Fruit fly (Drosophila melanogaster): ENCODE results near the gene CG16986.
A peak's percentile ranks its signal among the peaks of the same experiment; 100 is the strongest.

Gene CG16986

DNA sequence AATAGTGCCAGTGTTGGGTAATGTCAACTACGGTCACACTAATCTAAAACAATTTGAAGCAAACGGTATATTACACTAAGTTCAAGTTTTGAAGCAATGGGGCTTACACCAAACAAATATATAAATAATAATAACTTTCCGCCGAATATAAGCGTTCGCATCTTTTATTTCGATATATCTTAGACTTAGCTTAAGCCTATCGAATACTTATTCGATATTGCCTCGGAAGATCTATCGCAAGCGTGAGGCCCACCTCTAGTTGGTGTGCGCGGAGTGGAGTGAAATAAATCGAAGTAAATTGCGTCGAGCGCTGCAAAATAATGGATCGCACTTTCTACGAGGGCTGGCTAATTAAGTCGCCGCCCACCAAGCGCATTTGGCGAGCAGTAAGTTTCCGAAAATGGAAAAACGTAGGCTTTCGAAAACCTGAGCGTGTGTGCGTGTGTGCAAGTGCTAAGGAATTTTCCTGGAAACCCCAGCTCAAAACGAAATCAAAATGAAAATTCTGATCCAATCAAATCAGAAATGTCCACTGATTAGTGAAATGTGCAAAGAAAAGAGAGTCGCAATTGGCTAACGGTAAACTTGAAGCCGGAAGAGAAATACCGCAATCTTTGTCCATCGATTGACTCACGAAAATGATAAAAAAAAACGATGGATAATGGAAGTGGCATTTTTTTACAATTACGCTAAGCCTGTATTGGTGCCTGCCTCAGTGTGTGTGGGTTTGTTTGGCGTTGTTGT lies 10.8 kb upstream of the CG16986 start, which contains the start of gene dos (continued):
- peak; percentile 27 for TF ChIP-seq CG7271 (tag; optimal IDR thresholded peaks at IDR 0.05)
- TF ChIP-seq CG15011 (GFP tag; optimal IDR thresholded peaks at IDR 0.05): no peak
- peak; percentile 45 for TF ChIP-seq CG13624 (GFP tag; optimal IDR thresholded peaks at IDR 0.05)
- TF ChIP-seq Elba2 (GFP tag; optimal IDR thresholded peaks at IDR 0.05): no peak
- TF ChIP-seq slbo (GFP tag; IDR thresholded peaks at IDR 0.05): peak; percentile 45
- TF ChIP-seq Side (GFP tag; optimal IDR thresholded peaks at IDR 0.05): no peak
- no peak for TF ChIP-seq CG7372 (GFP tag; IDR thresholded peaks at IDR 0.05)
- peak; percentile 0 for TF ChIP-seq wek (GFP tag; optimal IDR thresholded peaks at IDR 0.05)
- TF ChIP-seq CG3847 (GFP tag; IDR thresholded peaks at IDR 0.05): peak; percentile 53
- TF ChIP-seq bab2 (GFP tag; optimal IDR thresholded peaks at IDR 0.05): peak; percentile 9
- TF ChIP-seq croc (GFP tag; conservative IDR thresholded peaks at IDR 0.05): no peak
- peak; percentile 22 for TF ChIP-seq CG17359 (tag; optimal IDR thresholded peaks at IDR 0.05)
- peak; percentile 10 for TF ChIP-seq Mes4 (GFP tag; optimal IDR thresholded peaks at IDR 0.05)
- peak; percentile 17 for TF ChIP-seq CG10209 (GFP tag; optimal IDR thresholded peaks at IDR 0.05)
- TF ChIP-seq sens (GFP tag): peak; percentile 94
- no peak for TF ChIP-seq stc (GFP tag; IDR thresholded peaks at IDR 0.05)
- peak in 1 of 2 experiments; percentile 19 for TF ChIP-seq chif (GFP tag; optimal IDR thresholded peaks at IDR 0.05)
- 0 out of 2 replicates have a peak, but pooled peaks have one; percentile 19 for TF ChIP-seq NFAT (GFP tag; IDR thresholded peaks at IDR 0.05)
- peak; percentile 29 for TF ChIP-seq scrt (GFP tag; optimal IDR thresholded peaks at IDR 0.05)
- TF ChIP-seq CG14710 (tag; optimal IDR thresholded peaks at IDR 0.05): peak; percentile 86
- peak; percentile 77 for TF ChIP-seq lbe (GFP tag; optimal IDR thresholded peaks at IDR 0.05)
- TF ChIP-seq ATbp (GFP tag; optimal IDR thresholded peaks at IDR 0.05): no peak
- TF ChIP-seq dm (GFP tag; optimal IDR thresholded peaks at IDR 0.05): peak; percentile 34
- TF ChIP-seq Blimp-1 (GFP tag; optimal IDR thresholded peaks at IDR 0.05): peak; percentile 43
- no peak for TF ChIP-seq peb (GFP tag; IDR thresholded peaks at IDR 0.05)
- TF ChIP-seq CG8281 (tag; optimal IDR thresholded peaks at IDR 0.05): no peak
- peak; percentile 34 for TF ChIP-seq CG18011 (GFP tag; optimal IDR thresholded peaks at IDR 0.05)
- no peak for TF ChIP-seq salm (tag; optimal IDR thresholded peaks at IDR 0.05)
- 0 out of 3 replicates have a peak, but pooled peaks have one; percentile 50 for TF ChIP-seq otp (GFP tag; IDR thresholded peaks at IDR 0.05)
- TF ChIP-seq ci (GFP tag; IDR thresholded peaks at IDR 0.05): peak; percentile 51; the same call in 1 of the 3 replicates
- peak; percentile 22 for TF ChIP-seq pho (GFP tag; optimal IDR thresholded peaks at IDR 0.05)
- peak; percentile 61 for TF ChIP-seq B-H2 (GFP tag; optimal IDR thresholded peaks at IDR 0.05)
- TF ChIP-seq YL-1 (GFP tag; optimal IDR thresholded peaks at IDR 0.05): peak; percentile 78
- TF ChIP-seq CG1603 (tag; optimal IDR thresholded peaks at IDR 0.05): peak; percentile 49
- no peak for TF ChIP-seq CG9437 (GFP tag; optimal IDR thresholded peaks at IDR 0.05)
- peak; percentile 49 for TF ChIP-seq CG4854 (GFP tag; optimal IDR thresholded peaks at IDR 0.05)
- TF ChIP-seq da (GFP tag; optimal IDR thresholded peaks at IDR 0.05): no peak
- peak; percentile 26 for TF ChIP-seq slou (GFP tag; optimal IDR thresholded peaks at IDR 0.05)
- peak; percentile 13 for TF ChIP-seq maf-S (GFP tag; optimal IDR thresholded peaks at IDR 0.05)
- TF ChIP-seq gsb-n (tag; optimal IDR thresholded peaks at IDR 0.05): peak; percentile 33
- no peak for TF ChIP-seq Doc2 (GFP tag; IDR thresholded peaks at IDR 0.05)
- no peak for TF ChIP-seq CG6254 (GFP tag; optimal IDR thresholded peaks at IDR 0.05)
- no peak for TF ChIP-seq dimm (GFP tag; IDR thresholded peaks at IDR 0.05)
- TF ChIP-seq Hey (tag; optimal IDR thresholded peaks at IDR 0.05): no peak
- TF ChIP-seq Hr51 (GFP tag; optimal IDR thresholded peaks at IDR 0.05): peak; percentile 32 to 54
- peak; percentile 27 for TF ChIP-seq CG7928 (GFP tag; optimal IDR thresholded peaks at IDR 0.05)
- peak; percentile 67 for TF ChIP-seq CG13894 (tag; optimal IDR thresholded peaks at IDR 0.05)
- 0 out of 3 replicates have a peak, but pooled peaks have one; percentile 12 for TF ChIP-seq dysf (GFP tag; IDR thresholded peaks at IDR 0.05)
- peak; percentile 56 for TF ChIP-seq dmrt11E (tag; optimal IDR thresholded peaks at IDR 0.05)

All from whole organism, embryonic.